Worm (Caenorhabditis elegans) whole organism, L4 larva: ENCODE data around the gene prx-5.

Experiments
- D1046.2 ChIP-seq: fragments of 200-800 bp; sonication (Bioruptor generic); IDR thresholded peaks from 2 replicates; pipeline ENCODE4 v1.3.6; 2022; ENCODE audit warnings: missing genetic modification characterization, missing compliant biosample characterization
- F37D6.2 ChIP-seq: sonication (generic microtip); optimal IDR thresholded peaks from 2 replicates; lab custom pipeline; 2016; ENCODE audit warnings: mild to moderate bottlenecking, missing genetic modification characterization, missing compliant biosample characterization
- F49E8.2 ChIP-seq: sonication (generic microtip); optimal IDR thresholded peaks from 2 replicates; lab custom pipeline; 2016; ENCODE audit warnings: missing compliant biosample characterization, mild to moderate bottlenecking, missing genetic modification characterization, borderline replicate concordance
- T20F7.1 ChIP-seq: fragments of 200-800 bp; sonication (Bioruptor generic); optimal IDR thresholded peaks from 2 replicates; lab custom pipeline; 2018; ENCODE audit warnings: mild to moderate bottlenecking, missing genetic modification characterization, missing compliant biosample characterization
- T26A8.4 ChIP-seq: fragments of 200-800 bp; sonication (Bioruptor generic); IDR thresholded peaks from 2 replicates; pipeline ENCODE4 v1.3.6; 2022; ENCODE audit warnings: missing genetic modification characterization, missing compliant biosample characterization
- Y48G9A.11 ChIP-seq: fragments of 200-800 bp; sonication (Bioruptor generic); IDR thresholded peaks from 2 replicates; pipeline ENCODE4 v1.3.6; 2022; ENCODE audit warnings: missing genetic modification reagents, missing genetic modification characterization, missing compliant biosample characterization
- Y5F2A.4 ChIP-seq: fragments of 200-800 bp; sonication (Bioruptor generic); optimal IDR thresholded peaks from 2 replicates; lab custom pipeline; 2018; ENCODE audit warnings: mild to moderate bottlenecking, missing genetic modification characterization, missing compliant biosample characterization
- ZK337.2 ChIP-seq: fragments of 200-800 bp; sonication (Bioruptor generic); IDR thresholded peaks from 2 replicates; pipeline ENCODE4 v1.3.6; 2022; ENCODE audit warnings: missing genetic modification reagents, missing genetic modification characterization, missing compliant biosample characterization
- ama-1 ChIP-seq: fragments of 150-350 bp; optimal IDR thresholded peaks from 2 replicates; lab custom pipeline; 2014; ENCODE audit warnings: inconsistent platforms, mixed read lengths
- arid-1 ChIP-seq: fragments of 200-800 bp; sonication (Bioruptor generic); conservative IDR thresholded peaks from 2 replicates; pipeline ENCODE4 v1.3.6; 2022; ENCODE audit warnings: missing genetic modification reagents, missing genetic modification characterization, missing compliant biosample characterization
- attf-4 ChIP-seq: sonication (generic microtip); optimal IDR thresholded peaks from 3 replicates; lab custom pipeline; 2017; ENCODE audit warnings: missing biosample characterization, missing genetic modification characterization
- ceh-20 ChIP-seq: fragments of 200-800 bp; sonication (Bioruptor generic); IDR thresholded peaks from 2 replicates; pipeline ENCODE4 v1.3.6; 2022; ENCODE audit warnings: missing genetic modification reagents, missing genetic modification characterization, missing compliant biosample characterization
- ceh-32 ChIP-seq: sonication (generic microtip); optimal IDR thresholded peaks from 2 replicates; lab custom pipeline; 2016; ENCODE audit warnings: mild to moderate bottlenecking, missing genetic modification characterization, missing compliant biosample characterization; ENCODE audit not compliant: poor library complexity
- ceh-44 ChIP-seq: fragments of 200-800 bp; sonication (Bioruptor generic); IDR thresholded peaks from 2 replicates; pipeline ENCODE4 v1.3.6; 2022; ENCODE audit warnings: missing genetic modification reagents, missing genetic modification characterization, missing compliant biosample characterization
- ces-1 ChIP-seq: fragments of 150-350 bp; sonication (generic microtip); optimal IDR thresholded peaks from 4 replicates; lab custom pipeline; 2014; ENCODE audit warnings: missing biosample characterization, missing genetic modification reagents, missing genetic modification characterization
- cey-2 ChIP-seq: sonication (generic microtip); optimal IDR thresholded peaks from 3 replicates; lab custom pipeline; 2017; ENCODE audit warnings: missing genetic modification characterization, mild to moderate bottlenecking, missing compliant biosample characterization, antibody characterized with exemption, borderline replicate concordance; ENCODE audit not compliant: insufficient read depth
- ctbp-1 ChIP-seq: fragments of 200-800 bp; sonication (Bioruptor generic); IDR thresholded peaks from 2 replicates; pipeline ENCODE4 v1.3.6; 2022; ENCODE audit warnings: missing genetic modification reagents, missing genetic modification characterization, missing compliant biosample characterization
- daf-12 ChIP-seq: fragments of 150-350 bp; optimal IDR thresholded peaks from 2 replicates; lab custom pipeline; 2014; ENCODE audit warnings: missing biosample characterization, missing genetic modification reagents, missing genetic modification characterization
- daf-19 ChIP-seq: fragments of 200-800 bp; sonication (Bioruptor generic); conservative IDR thresholded peaks from 2 replicates; pipeline ENCODE4 v1.3.6; 2022; ENCODE audit warnings: missing genetic modification characterization, missing compliant biosample characterization
- daf-8 ChIP-seq: fragments of 200-800 bp; sonication (Bioruptor generic); IDR thresholded peaks from 2 replicates; pipeline ENCODE4 v1.3.6; 2022; ENCODE audit warnings: missing genetic modification characterization, missing compliant biosample characterization
- dmd-6 ChIP-seq: fragments of 200-800 bp; sonication (Bioruptor generic); IDR thresholded peaks from 2 replicates; pipeline ENCODE4 v1.3.6; 2022; ENCODE audit warnings: missing genetic modification reagents, missing genetic modification characterization, missing compliant biosample characterization
- dmd-8 ChIP-seq: fragments of 200-800 bp; sonication (Bioruptor generic); IDR thresholded peaks from 2 replicates; pipeline ENCODE4 v1.3.6; 2022; ENCODE audit warnings: missing genetic modification characterization, missing compliant biosample characterization
- dve-1 ChIP-seq: sonication (generic microtip); optimal IDR thresholded peaks from 2 replicates; lab custom pipeline; 2017; ENCODE audit warnings: antibody characterized with exemption, mild to moderate bottlenecking, missing genetic modification characterization, missing compliant biosample characterization; ENCODE audit not compliant: insufficient read depth
- fos-1 ChIP-seq: fragments of 150-350 bp; optimal IDR thresholded peaks from 2 replicates; lab custom pipeline; 2014; ENCODE audit warnings: missing biosample characterization, missing genetic modification characterization
- lim-7 ChIP-seq: fragments of 200-800 bp; sonication (Bioruptor generic); IDR thresholded peaks from 2 replicates; pipeline ENCODE4 v1.3.6; 2022; ENCODE audit warnings: missing genetic modification characterization, missing compliant biosample characterization
- lin-13 ChIP-seq: fragments of 150-350 bp; optimal IDR thresholded peaks from 2 replicates; lab custom pipeline; 2014; ENCODE audit warnings: missing biosample characterization, missing genetic modification reagents, missing genetic modification characterization
- lin-15B ChIP-seq: fragments of 150-350 bp; sonication (generic microtip); optimal IDR thresholded peaks from 3 replicates; lab custom pipeline; 2014; ENCODE audit warnings: missing biosample characterization, missing genetic modification characterization
- lin-38 ChIP-seq: fragments of 200-800 bp; sonication (Bioruptor generic); IDR thresholded peaks from 2 replicates; pipeline ENCODE4 v1.3.6; 2022; ENCODE audit warnings: missing genetic modification reagents, missing genetic modification characterization, missing compliant biosample characterization
- lin-39 ChIP-seq: fragments of 150-350 bp; optimal IDR thresholded peaks from 2 replicates; lab custom pipeline; 2014; ENCODE audit warnings: missing biosample characterization, missing genetic modification reagents, missing genetic modification characterization
- madf-5 ChIP-seq, 2 experiments: fragments of 200-800 bp; sonication (Bioruptor generic); IDR thresholded peaks; 2 replicates each; pipeline ENCODE4 v1.3.6; 2022; ENCODE audit warnings: missing compliant biosample characterization in 2 of 2, missing genetic modification characterization in 2 of 2
- mdt-29 ChIP-seq: fragments of 200-800 bp; sonication (Bioruptor generic); IDR thresholded peaks from 2 replicates; pipeline ENCODE4 v1.3.6; 2022; ENCODE audit warnings: missing genetic modification reagents, missing genetic modification characterization, missing compliant biosample characterization
- mep-1 ChIP-seq: fragments of 150-350 bp; sonication (generic microtip); optimal IDR thresholded peaks from 3 replicates; lab custom pipeline; 2014; ENCODE audit warnings: missing biosample characterization, missing genetic modification characterization
- mxl-3 ChIP-seq: fragments of 200-800 bp; sonication (Bioruptor generic); optimal IDR thresholded peaks from 2 replicates; lab custom pipeline; 2018; ENCODE audit warnings: mild to moderate bottlenecking, missing genetic modification characterization, missing compliant biosample characterization
- nhr-11 ChIP-seq: fragments of 150-350 bp; optimal IDR thresholded peaks from 2 replicates; lab custom pipeline; 2014; ENCODE audit warnings: missing biosample characterization, missing genetic modification characterization
- nhr-111 ChIP-seq: fragments of 200-800 bp; sonication (Bioruptor generic); optimal IDR thresholded peaks from 2 replicates; lab custom pipeline; 2018; ENCODE audit warnings: mild to moderate bottlenecking, missing genetic modification characterization, missing compliant biosample characterization
- nhr-28 ChIP-seq: fragments of 150-350 bp; optimal IDR thresholded peaks from 2 replicates; lab custom pipeline; 2014; ENCODE audit warnings: missing biosample characterization, missing genetic modification characterization
- nhr-42 ChIP-seq: fragments of 200-800 bp; sonication (Bioruptor generic); IDR thresholded peaks from 2 replicates; pipeline ENCODE4 v1.3.6; 2022; ENCODE audit warnings: missing genetic modification characterization, missing compliant biosample characterization
- nhr-48 ChIP-seq: sonication (generic microtip); optimal IDR thresholded peaks from 2 replicates; lab custom pipeline; 2016; ENCODE audit warnings: mild to moderate bottlenecking, missing genetic modification characterization, missing compliant biosample characterization
- nhr-77 ChIP-seq: fragments of 150-350 bp; optimal IDR thresholded peaks from 2 replicates; lab custom pipeline; 2014; ENCODE audit warnings: missing biosample characterization, missing genetic modification characterization
- pha-4 ChIP-seq, 2 experiments: fragments of 150-350 bp in 1 of 2; fragments of 200-800 bp in 1 of 2; sonication (Bioruptor generic) in 1 of 2; IDR thresholded peaks in 1 of 2; optimal IDR thresholded peaks in 1 of 2; 2 replicates each; pipeline versions ENCODE4 v1.3.6 to Lab custom; 2014 to 2022; ENCODE audit warnings: missing genetic modification characterization in 2 of 2, missing genetic modification reagents in 2 of 2, missing biosample characterization in 1 of 2, missing compliant biosample characterization in 1 of 2
- php-3 ChIP-seq: fragments of 200-800 bp; sonication (Bioruptor generic); IDR thresholded peaks from 2 replicates; pipeline ENCODE4 v1.3.6; 2022; ENCODE audit warnings: missing genetic modification reagents, missing genetic modification characterization, missing compliant biosample characterization
- saeg-2 ChIP-seq: fragments of 200-800 bp; sonication (Bioruptor generic); IDR thresholded peaks from 2 replicates; pipeline ENCODE4 v1.3.6; 2022; ENCODE audit warnings: missing genetic modification reagents, missing genetic modification characterization, missing compliant biosample characterization
- snpc-1.2 ChIP-seq: fragments of 200-800 bp; sonication (Bioruptor generic); IDR thresholded peaks from 2 replicates; pipeline ENCODE4 v1.3.6; 2022; ENCODE audit warnings: missing genetic modification reagents, missing genetic modification characterization, missing compliant biosample characterization
- tra-1 ChIP-seq: fragments of 200-800 bp; sonication (Bioruptor generic); IDR thresholded peaks from 2 replicates; pipeline ENCODE4 v1.3.6; 2022; ENCODE audit warnings: missing genetic modification reagents, missing genetic modification characterization, missing compliant biosample characterization
- unc-130 ChIP-seq: sonication (generic microtip); optimal IDR thresholded peaks from 2 replicates; lab custom pipeline; 2016; ENCODE audit warnings: missing genetic modification reagents, missing genetic modification characterization, missing compliant biosample characterization
- unc-39 ChIP-seq: sonication (generic microtip); optimal IDR thresholded peaks from 2 replicates; lab custom pipeline; 2017; ENCODE audit warnings: missing biosample characterization, missing genetic modification characterization
- zag-1 ChIP-seq: fragments of 150-350 bp; optimal IDR thresholded peaks from 2 replicates; lab custom pipeline; 2014; ENCODE audit warnings: missing biosample characterization, missing genetic modification characterization

Gene prx-5

DNA sequence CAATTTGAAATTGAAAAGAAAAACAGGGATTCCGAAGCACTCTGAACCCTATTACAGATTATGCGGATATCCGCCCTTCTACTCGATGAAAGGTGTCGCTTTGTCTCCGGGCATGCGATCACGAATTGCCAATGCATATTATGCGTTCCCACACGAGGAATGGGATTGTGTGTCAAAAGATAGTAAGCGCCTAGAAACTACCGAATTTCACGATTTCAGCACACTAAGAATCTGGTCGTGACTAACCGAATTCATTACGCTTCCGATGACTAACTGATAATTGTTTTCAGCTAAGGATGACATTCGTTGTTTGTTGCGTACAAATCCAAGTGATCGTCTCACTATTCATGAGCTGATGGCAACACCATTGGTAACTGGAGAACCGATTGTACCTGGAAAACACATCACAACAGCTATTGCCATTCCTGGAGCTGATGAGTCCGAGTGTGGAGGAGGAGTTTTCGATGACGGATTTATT, 41.7 kb downstream of the prx-5 start (continued):
- TF ChIP-seq nhr-28 (tag; lab: Kevin White, UChicago) = no peak
- no peak for TF ChIP-seq lin-15B (tag; lab: Kevin White, UChicago)
- no peak for TF ChIP-seq F37D6.2 (tag; lab: Kevin White, UChicago)
- 0 out of 2 replicates have a peak, but pooled peaks have one; percentile 1 for TF ChIP-seq ZK337.2
- TF ChIP-seq ceh-20 (GFP tag; lab: Robert Waterston, UW) = peak; percentile 64; the same call in 1 of the 2 replicates
- no peak for TF ChIP-seq dve-1 (tag; lab: Kevin White, UChicago)
- TF ChIP-seq snpc-1.2 = peak; percentile 52; the same call in 1 of the 2 replicates
- no peak for TF ChIP-seq mdt-29 (GFP tag; lab: Robert Waterston, UW)
- peak; percentile 77 for TF ChIP-seq nhr-111 (GFP tag; lab: Kevin White, UChicago)
- TF ChIP-seq saeg-2 (GFP tag; lab: Robert Waterston, UW) = no peak
- TF ChIP-seq tra-1 (GFP tag; lab: Robert Waterston, UW) = peak; percentile 17; the same call in 1 of the 2 replicates
- TF ChIP-seq madf-5 (GFP tag; IDR thresholded peaks at IDR 0.05; lab: Robert Waterston, UW) = peak in 1 of 2 experiments; percentile 63; a peak in 1 of 4 replicates
- TF ChIP-seq attf-4 = no peak
- peak; percentile 35 for TF ChIP-seq T20F7.1 (GFP tag; lab: Kevin White, UChicago)
- no peak for TF ChIP-seq nhr-77 (tag; lab: Kevin White, UChicago)
- TF ChIP-seq unc-130 (GFP tag; lab: Kevin White, UChicago) = no peak
- TF ChIP-seq php-3 (GFP tag; lab: Robert Waterston, UW) = no peak
- no peak for TF ChIP-seq cey-2 (tag; lab: Kevin White, UChicago)
- no peak for TF ChIP-seq lin-13
- TF ChIP-seq daf-12 (tag; lab: Kevin White, UChicago) = no peak
- TF ChIP-seq arid-1 (GFP tag; lab: Robert Waterston, UW) = 0 out of 2 replicates have a peak, but pooled peaks have one; percentile 37
- no peak for TF ChIP-seq Y5F2A.4 (GFP tag; lab: Kevin White, UChicago)
- TF ChIP-seq ceh-44 (GFP tag; lab: Robert Waterston, UW) = no peak
- no peak for TF ChIP-seq F49E8.2 (tag; lab: Kevin White, UChicago)
- TF ChIP-seq dmd-6 = peak; percentile 10; the same call in 1 of the 2 replicates
- TF ChIP-seq lin-38 (GFP tag; lab: Robert Waterston, UW) = 0 out of 2 replicates have a peak, but pooled peaks have one; percentile 4
- peak; percentile 50; the same call in 1 of the 2 replicates for TF ChIP-seq lim-7 (GFP tag; lab: Robert Waterston, UW)

DNA sequence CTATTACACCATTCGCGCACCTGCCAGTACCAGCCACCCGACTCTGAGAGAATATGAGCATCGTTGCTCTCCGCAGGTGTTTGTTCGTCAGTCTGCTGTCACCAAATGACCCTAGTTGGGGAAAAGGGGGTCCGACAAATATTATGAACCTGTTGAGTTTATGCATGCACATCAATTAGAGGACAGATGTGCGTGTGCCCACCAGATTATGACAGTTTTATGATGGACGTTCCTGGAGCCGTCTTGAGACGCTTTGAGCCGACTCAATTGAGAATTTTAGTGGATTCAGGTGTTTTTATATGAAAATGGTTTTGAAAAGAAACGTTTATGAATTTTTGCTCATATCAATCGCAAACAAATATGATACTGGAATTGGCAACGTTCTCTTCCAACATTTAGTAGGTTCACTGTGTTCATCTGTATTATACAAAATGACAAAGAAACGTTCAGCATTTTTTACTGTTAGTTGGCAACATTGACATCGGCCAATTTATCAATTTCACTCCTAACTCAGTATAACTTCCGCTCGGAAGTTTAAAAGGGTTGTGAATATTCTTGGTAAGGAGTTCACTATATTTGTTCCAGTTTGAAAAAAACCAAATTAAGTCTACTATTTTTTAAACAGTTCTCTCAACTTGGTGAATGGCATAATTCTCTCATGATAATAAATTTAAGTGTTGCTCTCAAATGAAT, 42.8 kb downstream of the prx-5 start:
- TF ChIP-seq mxl-3 = peak; percentile 14
- peak; percentile 80 for TF ChIP-seq mep-1 (tag; lab: Kevin White, UChicago)
- peak; percentile 99 for TF ChIP-seq ama-1
- no peak for TF ChIP-seq F49E8.2 (tag; lab: Kevin White, UChicago)
- TF ChIP-seq ces-1 (GFP tag; lab: Kevin White, UChicago) = no peak
- TF ChIP-seq pha-4 (GFP tag; IDR thresholded peaks at IDR 0.05; lab: Robert Waterston, UW) = no peak; the same call in 1 of the 2 replicates
- TF ChIP-seq pha-4 (tag; optimal IDR thresholded peaks at IDR 0.05; lab: Kevin White, UChicago) = no peak
- TF ChIP-seq T26A8.4 (GFP tag; lab: Robert Waterston, UW) = peak; percentile 82
- peak; percentile 23 for TF ChIP-seq nhr-11 (tag; lab: Kevin White, UChicago)
- TF ChIP-seq D1046.2 (GFP tag; lab: Robert Waterston, UW) = peak; percentile 75
- TF ChIP-seq Y5F2A.4 (GFP tag; lab: Kevin White, UChicago) = peak; percentile 42
- no peak for TF ChIP-seq zag-1
- no peak for TF ChIP-seq daf-8
- peak; percentile 54 for TF ChIP-seq nhr-42 (GFP tag; lab: Robert Waterston, UW)
- no peak for TF ChIP-seq Y48G9A.11 (GFP tag; lab: Robert Waterston, UW)
- TF ChIP-seq unc-39 (tag; lab: Kevin White, UChicago) = no peak
- TF ChIP-seq ceh-32 (tag; lab: Kevin White, UChicago) = no peak
- peak; percentile 20 for TF ChIP-seq fos-1
- no peak for TF ChIP-seq daf-19 (GFP tag; lab: Robert Waterston, UW)
- no peak for TF ChIP-seq lin-39
- TF ChIP-seq T20F7.1 (GFP tag; lab: Kevin White, UChicago) = peak; percentile 68
- no peak; the same call in none of the 2 replicates for TF ChIP-seq ctbp-1 (GFP tag; lab: Robert Waterston, UW)
- peak; percentile 77; the same call in 1 of the 2 replicates for TF ChIP-seq tra-1 (GFP tag; lab: Robert Waterston, UW)
- no peak for TF ChIP-seq saeg-2 (GFP tag; lab: Robert Waterston, UW)
- TF ChIP-seq nhr-48 (tag; lab: Kevin White, UChicago) = peak; percentile 49
- no peak for TF ChIP-seq dmd-8
